Fruit fly (Drosophila melanogaster): ENCODE data around the gene CG1607.

CG1607 gene

dm6 chr3R:31345626-31346025 lies 36.3 kb upstream of the CG1607 start:
- TF ChIP-seq CG7368 (GFP tag; optimal IDR thresholded peaks at IDR 0.05) (no peak), CG9139 (GFP tag; optimal IDR thresholded peaks at IDR 0.05) (no peak), CG6276 (GFP tag; optimal IDR thresholded peaks at IDR 0.05) (no peak), Hr39 (GFP tag; optimal IDR thresholded peaks at IDR 0.05) (peak; percentile 6), Sox102F (GFP tag; optimal IDR thresholded peaks at IDR 0.05) (peak; percentile 6), Blimp-1 (GFP tag; optimal IDR thresholded peaks at IDR 0.05) (no peak), ss (GFP tag; optimal IDR thresholded peaks at IDR 0.05) (peak in 1 of 2 experiments; percentile 7), CG16779 (tag; optimal IDR thresholded peaks at IDR 0.05) (peak; percentile 16), Gug (GFP tag; IDR thresholded peaks at IDR 0.05) (no peak), CG10669 (GFP tag; optimal IDR thresholded peaks at IDR 0.05) (no peak), Eip78C (GFP tag) (peak; percentile 73), CG1621 (tag; optimal IDR thresholded peaks at IDR 0.05) (no peak), salr (GFP tag; optimal IDR thresholded peaks at IDR 0.05) (peak; percentile 15 to 68), Sox15 (GFP tag; optimal IDR thresholded peaks at IDR 0.05) (no peak), Eip93F (GFP tag; optimal IDR thresholded peaks at IDR 0.05) (no peak), Lpt (GFP tag; optimal IDR thresholded peaks at IDR 0.05) (no peak), CG15336 (GFP tag; IDR thresholded peaks at IDR 0.05) (peak; percentile 64), Ets96B (tag; optimal IDR thresholded peaks at IDR 0.05) (no peak), CG11294 (GFP tag; IDR thresholded peaks at IDR 0.05) (no peak), Ets21C (GFP tag; optimal IDR thresholded peaks at IDR 0.05) (no peak), cyc (GFP tag; optimal IDR thresholded peaks at IDR 0.05) (no peak), Eip75B (GFP tag; optimal IDR thresholded peaks at IDR 0.05) (peak; percentile 44), Smox (GFP tag; optimal IDR thresholded peaks at IDR 0.05) (no peak), fd59A (GFP tag; optimal IDR thresholded peaks at IDR 0.05) (peak; percentile 34), CG6792 (GFP tag; optimal IDR thresholded peaks at IDR 0.05) (peak; percentile 7), lz (GFP tag; optimal IDR thresholded peaks at IDR 0.05) (peak; percentile 19), CG3919 (GFP tag; optimal IDR thresholded peaks at IDR 0.05) (peak; percentile 42), Met (GFP tag; optimal IDR thresholded peaks at IDR 0.05) (peak; percentile 26), CG8632 (GFP tag; optimal IDR thresholded peaks at IDR 0.05) (no peak), pdm3 (GFP tag; optimal IDR thresholded peaks at IDR 0.05) (peak; percentile 57), spab (GFP tag; optimal IDR thresholded peaks at IDR 0.05) (no peak), OdsH (GFP tag; optimal IDR thresholded peaks at IDR 0.05) (peak; percentile 54), CG6163 (GFP tag; IDR thresholded peaks at IDR 0.05) (peak; percentile 76), CG34406 (GFP tag; optimal IDR thresholded peaks at IDR 0.05) (peak; percentile 0), CG8119 (GFP tag; IDR thresholded peaks at IDR 0.05) (peak; percentile 40; the same call in 2 of the 3 replicates), topi (GFP tag; optimal IDR thresholded peaks at IDR 0.05) (no peak), Hr38 (GFP tag; optimal IDR thresholded peaks at IDR 0.05) (no peak), CG11762 (GFP tag; optimal IDR thresholded peaks at IDR 0.05; ENCODE audit: insufficient read depth) (no peak), acj6 (GFP tag; optimal IDR thresholded peaks at IDR 0.05) (peak; percentile 41), Hr4 (GFP tag; optimal IDR thresholded peaks at IDR 0.05) (peak; percentile 71), CG8319 (GFP tag; optimal IDR thresholded peaks at IDR 0.05) (no peak), vri (GFP tag; optimal IDR thresholded peaks at IDR 0.05) (no peak), dsx (GFP tag; optimal IDR thresholded peaks at IDR 0.05; ENCODE audit: poor library complexity, severe bottlenecking) (no peak), CG31627 (GFP tag; optimal IDR thresholded peaks at IDR 0.05) (peak; percentile 5), CG32006 (GFP tag; optimal IDR thresholded peaks at IDR 0.05) (peak; percentile 72), achi (GFP tag; optimal IDR thresholded peaks at IDR 0.05) (no peak), CG6808 (GFP tag; optimal IDR thresholded peaks at IDR 0.05) (no peak), fd85E (GFP tag; optimal IDR thresholded peaks at IDR 0.05) (no peak), net (GFP tag; optimal IDR thresholded peaks at IDR 0.05) (peak; percentile 41), CG6854 (GFP tag; optimal IDR thresholded peaks at IDR 0.05) (no peak), CG4318 (GFP tag; optimal IDR thresholded peaks at IDR 0.05) (peak; percentile 38), Sox14 (GFP tag; optimal IDR thresholded peaks at IDR 0.05) (peak; percentile 50), CG3032 (tag; optimal IDR thresholded peaks at IDR 0.05) (no peak)

Data from whole organism, prepupa.